Worm (Caenorhabditis elegans): ENCODE results near the gene ech-4.

Gene ech-4

DNA sequence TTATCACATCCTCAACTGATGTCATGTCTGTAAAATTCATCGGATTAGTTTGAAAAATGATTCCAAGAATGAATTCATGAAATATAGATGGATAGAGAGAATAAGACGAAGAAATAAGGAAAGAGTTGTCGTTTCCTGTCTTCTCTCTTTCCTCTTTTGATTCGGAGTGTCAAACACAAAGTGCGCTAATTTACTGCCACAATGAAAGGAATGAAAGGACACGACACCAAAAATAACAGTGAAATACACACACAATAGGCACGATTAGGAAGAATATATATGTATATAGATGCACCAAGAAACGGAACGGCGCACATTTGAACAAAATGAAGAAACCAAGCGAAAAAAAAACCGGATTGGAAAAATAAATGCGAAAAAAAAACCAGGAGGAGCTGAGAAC lies 8.2 kb downstream of the ech-4 start, which contains the start of gene VM106R.1:
VM106R.1 (minus strand) TSS at position 101 of the 400 bp plus-strand sequence.
- TF ChIP-seq ztf-28 (GFP tag; IDR thresholded peaks at IDR 0.05), result no peak
- no peak for TF ChIP-seq F52B5.7 (tag; optimal IDR thresholded peaks at IDR 0.05)
- no peak for TF ChIP-seq zfh-2 (GFP tag; conservative IDR thresholded peaks at IDR 0.05)
- no peak for TF ChIP-seq lin-35 (GFP tag; optimal IDR thresholded peaks at IDR 0.05)
- TF ChIP-seq efl-1 (GFP tag; optimal IDR thresholded peaks at IDR 0.05), result no peak
- TF ChIP-seq fkh-3 (tag; optimal IDR thresholded peaks at IDR 0.05), result no peak
- TF ChIP-seq Y79H2A.3 (GFP tag; conservative IDR thresholded peaks at IDR 0.05), result no peak
- no peak for TF ChIP-seq madf-6 (GFP tag; IDR thresholded peaks at IDR 0.05)
- no peak for TF ChIP-seq snpc-1.3 (tag; optimal IDR thresholded peaks at IDR 0.05; ENCODE audit: insufficient read depth)
- TF ChIP-seq ztf-3 (GFP tag; optimal IDR thresholded peaks at IDR 0.05), result no peak
- TF ChIP-seq hmg-1.2 (GFP tag; IDR thresholded peaks at IDR 0.05), result no peak
- no peak for TF ChIP-seq B0261.1 (tag; optimal IDR thresholded peaks at IDR 0.05)
- TF ChIP-seq cebp-1 (GFP tag; IDR thresholded peaks at IDR 0.05), result no peak
- TF ChIP-seq cebp-1 (tag; optimal IDR thresholded peaks at IDR 0.05), result no peak
- TF ChIP-seq egrh-3 (GFP tag; IDR thresholded peaks at IDR 0.05), result no peak
- no peak for TF ChIP-seq aptf-3 (GFP tag; IDR thresholded peaks at IDR 0.05)
- TF ChIP-seq ets-4 (GFP tag; optimal IDR thresholded peaks at IDR 0.05), result no peak
- TF ChIP-seq bed-1 (GFP tag; IDR thresholded peaks at IDR 0.05), result no peak
- no peak for TF ChIP-seq madf-10 (tag; optimal IDR thresholded peaks at IDR 0.05)
- no peak for TF ChIP-seq somi-1 (GFP tag; optimal IDR thresholded peaks at IDR 0.05)
- no peak for TF ChIP-seq let-607 (tag; optimal IDR thresholded peaks at IDR 0.05)

DNA sequence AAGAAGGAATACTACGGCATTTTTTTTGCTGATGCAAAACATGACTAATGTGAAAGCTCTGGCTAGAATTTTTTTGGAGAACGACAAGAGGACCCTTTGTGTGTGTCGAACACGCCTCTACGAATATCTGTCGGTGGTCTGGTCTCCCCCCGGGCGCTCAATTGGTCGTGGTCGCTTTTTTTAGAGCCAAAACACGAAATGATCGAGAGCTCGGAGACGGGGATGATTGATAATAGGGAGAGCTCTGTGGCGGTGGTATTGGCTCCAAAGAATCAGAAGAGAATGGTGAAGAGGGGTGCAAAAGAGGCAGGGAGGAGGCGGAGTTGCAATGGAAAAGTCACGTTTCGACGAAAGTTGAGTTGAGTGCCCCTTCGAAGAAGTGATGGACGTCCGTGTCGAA lies 8.7 kb downstream of the ech-4 start:
- TF ChIP-seq egrh-3 (GFP tag; IDR thresholded peaks at IDR 0.05) (no peak), madf-10 (tag; optimal IDR thresholded peaks at IDR 0.05) (no peak), tbx-9 (tag; optimal IDR thresholded peaks at IDR 0.05; ENCODE audit: borderline replicate concordance) (no peak), Y67H2A.10 (GFP tag; conservative IDR thresholded peaks at IDR 0.05) (no peak), Y79H2A.3 (GFP tag; conservative IDR thresholded peaks at IDR 0.05) (no peak), ceh-91 (GFP tag; IDR thresholded peaks at IDR 0.05) (no peak), zfh-2 (GFP tag; conservative IDR thresholded peaks at IDR 0.05) (peak; percentile 54)

DNA sequence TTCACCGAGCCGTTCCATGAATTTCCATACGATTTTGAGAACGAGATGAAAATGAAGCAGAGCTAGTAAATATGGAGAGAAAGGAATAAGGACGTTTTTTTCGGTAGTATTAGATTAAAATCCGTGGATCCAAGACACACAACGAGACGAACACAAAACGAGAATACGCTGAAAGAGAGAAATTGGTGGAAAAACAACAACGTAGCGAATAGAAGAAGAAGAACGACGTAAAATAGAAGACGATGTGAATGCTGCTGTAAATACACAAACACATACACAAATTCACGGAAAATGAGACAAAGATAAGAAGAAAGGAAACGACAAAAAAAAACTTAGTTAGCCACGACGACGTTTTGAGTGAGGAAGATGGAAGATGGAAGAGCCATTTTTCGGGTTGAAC lies 13.9 kb downstream of the ech-4 start:
- no peak for TF ChIP-seq bed-1 (GFP tag; IDR thresholded peaks at IDR 0.05)
- no peak for TF ChIP-seq F23B12.7 (tag; optimal IDR thresholded peaks at IDR 0.05; ENCODE audit: insufficient read depth)
- TF ChIP-seq tlf-1 (GFP tag; optimal IDR thresholded peaks at IDR 0.05), result no peak
- TF ChIP-seq die-1 (tag; optimal IDR thresholded peaks at IDR 0.05), result no peak
- no peak for TF ChIP-seq F37B4.10 (GFP tag; IDR thresholded peaks at IDR 0.05)
- no peak for TF ChIP-seq ztf-26 (tag; optimal IDR thresholded peaks at IDR 0.05)
- TF ChIP-seq ceh-100 (GFP tag; IDR thresholded peaks at IDR 0.05), result no peak
- no peak for TF ChIP-seq xnd-1 (tag; optimal IDR thresholded peaks at IDR 0.05)
- no peak for TF ChIP-seq Y79H2A.3 (GFP tag; conservative IDR thresholded peaks at IDR 0.05)
- no peak for TF ChIP-seq Y67H2A.10 (GFP tag; conservative IDR thresholded peaks at IDR 0.05)
- TF ChIP-seq F49E8.2 (tag; optimal IDR thresholded peaks at IDR 0.05; ENCODE audit: insufficient read depth), result no peak

DNA sequence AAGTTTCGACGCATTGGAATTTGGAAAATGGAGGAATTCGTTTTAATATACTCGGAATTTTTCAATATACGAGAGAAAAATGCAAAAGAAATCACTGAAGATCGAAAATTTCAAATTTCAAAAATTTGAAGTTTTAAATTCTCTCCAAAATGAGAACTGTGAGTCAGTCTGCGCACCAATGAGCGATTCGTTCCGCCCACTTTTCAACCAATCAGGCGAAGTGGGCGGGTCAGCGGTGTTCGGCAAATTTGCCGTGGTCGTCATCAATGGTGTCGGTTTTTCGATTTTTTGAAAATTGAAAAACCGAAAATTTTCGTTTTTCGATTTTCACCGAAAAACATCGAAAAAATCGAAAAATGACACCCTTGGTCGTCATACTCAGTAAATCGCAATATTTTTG lies 17.7 kb downstream of the ech-4 start:
- TF ChIP-seq nfyb-1 (GFP tag; IDR thresholded peaks at IDR 0.05) (peak; percentile 30; the same call in 1 of the 2 replicates), xnd-1 (tag; optimal IDR thresholded peaks at IDR 0.05) (no peak)
